Worm (Caenorhabditis elegans): Measurements from ENCODE around the gene Y37E11AR.7.

DNA sequence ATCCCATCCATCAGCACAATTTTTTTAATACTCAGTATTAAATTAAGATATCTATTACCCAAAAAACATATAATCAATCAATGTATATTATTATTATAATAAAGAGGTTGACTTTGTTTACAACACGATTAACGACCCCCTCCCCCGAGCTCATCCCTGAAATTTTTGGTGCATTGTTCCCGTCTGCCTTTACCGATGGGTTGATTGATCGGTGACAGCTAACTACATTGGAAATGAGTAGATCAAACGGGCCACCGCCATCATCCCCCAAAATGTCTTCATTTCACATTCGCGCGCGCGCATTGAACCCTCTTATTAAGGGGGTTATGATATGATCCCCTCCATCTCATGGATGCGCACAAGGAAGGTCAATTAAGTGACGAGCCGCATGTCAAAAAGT lies 4.6 kb upstream of the Y37E11AR.7 start:
- TF ChIP-seq aly-1 (tag; optimal IDR thresholded peaks at IDR 0.05) (no peak), ets-7 (tag; optimal IDR thresholded peaks at IDR 0.05) (no peak), pes-1 (GFP tag; IDR thresholded peaks at IDR 0.05) (no peak)

Data from whole organism, early embryonic.